Worm (Caenorhabditis elegans) whole organism, young adult: ENCODE data around the gene K02C4.3.
A peak's percentile ranks its signal among the peaks of the same experiment; 100 is the strongest.

Source experiments
- B0019.2 ChIP-seq: fragments of 200-800 bp; sonication (Bioruptor generic); conservative IDR thresholded peaks from 2 replicates; pipeline ENCODE4 v1.3.6; 2022; ENCODE audit warnings: missing genetic modification reagents, missing genetic modification characterization, missing compliant biosample characterization
- B0035.1 ChIP-seq: sonication (generic microtip); optimal IDR thresholded peaks from 2 replicates; lab custom pipeline; 2016; ENCODE audit warnings: missing genetic modification characterization, mild to moderate bottlenecking, missing compliant biosample characterization, missing genotype, missing genetic modification reagents
- C06A6.2 ChIP-seq: fragments of 200-800 bp; sonication (Bioruptor generic); conservative IDR thresholded peaks from 2 replicates; pipeline ENCODE4 v1.3.6; 2022; ENCODE audit warnings: missing genetic modification characterization, missing compliant biosample characterization
- C17E4.6 ChIP-seq: fragments of 200-800 bp; sonication (Bioruptor generic); IDR thresholded peaks from 2 replicates; pipeline ENCODE4 v1.3.6; 2022; ENCODE audit warnings: missing genetic modification reagents, missing genetic modification characterization, missing compliant biosample characterization
- F39B2.1 ChIP-seq: fragments of 200-800 bp; sonication (Bioruptor generic); IDR thresholded peaks from 2 replicates; pipeline ENCODE4 v1.3.6; 2022; ENCODE audit warnings: missing genetic modification reagents, missing genetic modification characterization, missing compliant biosample characterization
- F52B5.7 ChIP-seq: sonication (generic microtip); optimal IDR thresholded peaks from 2 replicates; lab custom pipeline; 2016; ENCODE audit warnings: mild to moderate bottlenecking, missing genetic modification characterization, missing compliant biosample characterization
- F57C9.4 ChIP-seq: sonication (generic microtip); optimal IDR thresholded peaks from 2 replicates; lab custom pipeline; 2017; ENCODE audit warnings: mild to moderate bottlenecking, missing genetic modification characterization, missing compliant biosample characterization
- K11D2.4 ChIP-seq: fragments of 200-800 bp; sonication (Bioruptor generic); IDR thresholded peaks from 2 replicates; pipeline ENCODE4 v1.3.6; 2022; ENCODE audit warnings: missing genetic modification reagents, missing genetic modification characterization, missing compliant biosample characterization
- Y53G8AR.9 ChIP-seq: fragments of 200-800 bp; sonication (Bioruptor generic); conservative IDR thresholded peaks from 2 replicates; pipeline ENCODE4 v1.3.6; 2022; ENCODE audit warnings: missing genetic modification reagents, missing genetic modification characterization, missing compliant biosample characterization
- Y56A3A.18 ChIP-seq: fragments of 200-800 bp; sonication (Bioruptor generic); IDR thresholded peaks from 2 replicates; pipeline ENCODE4 v1.3.6; 2022; ENCODE audit warnings: missing genetic modification reagents, missing genetic modification characterization, missing compliant biosample characterization
- ZK185.1 ChIP-seq: sonication (generic microtip); optimal IDR thresholded peaks from 2 replicates; lab custom pipeline; 2016; ENCODE audit warnings: mild to moderate bottlenecking, missing genetic modification characterization, missing compliant biosample characterization; ENCODE audit not compliant: poor library complexity, severe bottlenecking
- aptf-2 ChIP-seq: fragments of 200-800 bp; sonication (Bioruptor generic); conservative IDR thresholded peaks from 2 replicates; pipeline ENCODE4 v1.3.6; 2022; ENCODE audit warnings: missing genetic modification reagents, missing genetic modification characterization, missing compliant biosample characterization
- aptf-3 ChIP-seq: fragments of 200-800 bp; sonication (Bioruptor generic); IDR thresholded peaks from 2 replicates; pipeline ENCODE4 v1.3.6; 2022; ENCODE audit warnings: missing genetic modification characterization, missing compliant biosample characterization
- attf-5 ChIP-seq: fragments of 200-800 bp; sonication (Bioruptor generic); optimal IDR thresholded peaks from 2 replicates; lab custom pipeline; 2018; ENCODE audit warnings: mild to moderate bottlenecking, missing genetic modification characterization, missing compliant biosample characterization
- cebp-2 ChIP-seq: fragments of 200-800 bp; sonication (Bioruptor generic); IDR thresholded peaks from 2 replicates; pipeline ENCODE4 v1.3.6; 2022; ENCODE audit warnings: missing genetic modification characterization, missing compliant biosample characterization
- ceh-58 ChIP-seq: fragments of 200-800 bp; sonication (Bioruptor generic); IDR thresholded peaks from 2 replicates; pipeline ENCODE4 v1.3.6; 2022; ENCODE audit warnings: missing genetic modification characterization, missing compliant biosample characterization
- ceh-91 ChIP-seq: fragments of 200-800 bp; sonication (Bioruptor generic); IDR thresholded peaks from 2 replicates; pipeline ENCODE4 v1.3.6; 2022; ENCODE audit warnings: missing genetic modification reagents, missing genetic modification characterization, missing compliant biosample characterization
- dox-1 ChIP-seq: fragments of 200-800 bp; sonication (Bioruptor generic); IDR thresholded peaks from 2 replicates; pipeline ENCODE4 v1.3.6; 2022; ENCODE audit warnings: missing genetic modification reagents, missing genetic modification characterization, missing compliant biosample characterization
- dpl-1 ChIP-seq: fragments of 150-350 bp; optimal IDR thresholded peaks from 2 replicates; lab custom pipeline; 2014; ENCODE audit warnings: missing biosample characterization, missing genetic modification reagents, missing genetic modification characterization
- efl-1 ChIP-seq: fragments of 150-350 bp; optimal IDR thresholded peaks from 2 replicates; lab custom pipeline; 2014; ENCODE audit warnings: missing biosample characterization, missing genetic modification reagents, missing genetic modification characterization
- hmg-1.2 ChIP-seq: fragments of 200-800 bp; sonication (Bioruptor generic); IDR thresholded peaks from 2 replicates; pipeline ENCODE4 v1.3.6; 2022; ENCODE audit warnings: missing genetic modification reagents, missing genetic modification characterization, missing compliant biosample characterization
- let-607 ChIP-seq, 2 experiments: fragments of 200-800 bp in 1 of 2; sonication (Bioruptor generic) in 1 of 2; sonication (generic microtip) in 1 of 2; optimal IDR thresholded peaks; 2 replicates each; lab custom pipeline; 2016 to 2018; ENCODE audit warnings: mild to moderate bottlenecking in 2 of 2, missing compliant biosample characterization in 2 of 2, missing genetic modification characterization in 2 of 2, moderate library complexity in 2 of 2, missing genotype in 1 of 2
- lin-26 ChIP-seq: fragments of 200-800 bp; sonication (Bioruptor generic); IDR thresholded peaks from 2 replicates; pipeline ENCODE4 v1.3.6; 2022; ENCODE audit warnings: missing genetic modification reagents, missing genetic modification characterization, missing compliant biosample characterization
- lsl-1 ChIP-seq: fragments of 200-800 bp; sonication (Bioruptor generic); optimal IDR thresholded peaks from 2 replicates; lab custom pipeline; 2018; ENCODE audit warnings: mild to moderate bottlenecking, missing genetic modification characterization, moderate library complexity, missing compliant biosample characterization
- mcd-1 ChIP-seq: fragments of 200-800 bp; sonication (Bioruptor generic); IDR thresholded peaks from 2 replicates; pipeline ENCODE4 v1.3.6; 2022; ENCODE audit warnings: missing genetic modification reagents, missing genetic modification characterization, missing compliant biosample characterization
- mel-28 ChIP-seq: sonication (generic microtip); optimal IDR thresholded peaks from 2 replicates; lab custom pipeline; 2016; ENCODE audit warnings: borderline replicate concordance, mild to moderate bottlenecking, missing genetic modification characterization, missing compliant biosample characterization
- mes-4 ChIP-seq: sonication (generic microtip); optimal IDR thresholded peaks from 2 replicates; lab custom pipeline; 2016; ENCODE audit warnings: missing genotype, missing genetic modification characterization, missing compliant biosample characterization
- nhr-120 ChIP-seq: fragments of 200-800 bp; sonication (Bioruptor generic); IDR thresholded peaks from 2 replicates; pipeline ENCODE4 v1.3.6; 2022; ENCODE audit warnings: missing genetic modification characterization, missing compliant biosample characterization
- nhr-27 ChIP-seq: fragments of 200-800 bp; sonication (Bioruptor generic); optimal IDR thresholded peaks from 2 replicates; lab custom pipeline; 2018; ENCODE audit warnings: mild to moderate bottlenecking, missing genetic modification characterization, moderate library complexity, missing compliant biosample characterization
- nhr-80 ChIP-seq: sonication (generic microtip); optimal IDR thresholded peaks from 2 replicates; lab custom pipeline; 2016; ENCODE audit warnings: missing genetic modification characterization, missing compliant biosample characterization
- pbrm-1 ChIP-seq: fragments of 200-800 bp; sonication (Bioruptor generic); IDR thresholded peaks from 2 replicates; pipeline ENCODE4 v1.3.6; 2022; ENCODE audit warnings: missing genetic modification reagents, missing genetic modification characterization, missing compliant biosample characterization
- repo-1 ChIP-seq: sonication (generic microtip); optimal IDR thresholded peaks from 2 replicates; lab custom pipeline; 2017; ENCODE audit warnings: mild to moderate bottlenecking, missing genetic modification characterization, missing compliant biosample characterization
- rpc-1 ChIP-seq, 2 experiments: fragments of 150-350 bp in 1 of 2; sonication (generic microtip) in 1 of 2; optimal IDR thresholded peaks; 2 replicates each; lab custom pipeline; 2014 to 2018; ENCODE audit warnings: missing biosample characterization in 1 of 2, missing genetic modification characterization in 1 of 2, missing genetic modification reagents in 1 of 2, missing genotype in 1 of 2
- sptf-2 ChIP-seq: fragments of 200-800 bp; sonication (Bioruptor generic); optimal IDR thresholded peaks from 2 replicates; lab custom pipeline; 2018; ENCODE audit warnings: mild to moderate bottlenecking, missing genetic modification characterization, missing compliant biosample characterization
- tbp1 ChIP-seq: fragments of 200-800 bp; sonication (Bioruptor generic); optimal IDR thresholded peaks from 2 replicates; lab custom pipeline; 2018; ENCODE audit warnings: mild to moderate bottlenecking, missing genetic modification characterization, missing compliant biosample characterization
- tlf-1 ChIP-seq: fragments of 200-800 bp; sonication (Bioruptor generic); optimal IDR thresholded peaks from 2 replicates; lab custom pipeline; 2018; ENCODE audit warnings: mild to moderate bottlenecking, missing genetic modification characterization, missing compliant biosample characterization
- unc-62 ChIP-seq: fragments of 150-350 bp; optimal IDR thresholded peaks from 2 replicates; lab custom pipeline; 2014; ENCODE audit warnings: missing biosample characterization, missing genetic modification reagents, missing genetic modification characterization
- zfh-2 ChIP-seq: fragments of 200-800 bp; sonication (Bioruptor generic); conservative IDR thresholded peaks from 2 replicates; pipeline ENCODE4 v1.3.6; 2022; ENCODE audit warnings: missing genetic modification reagents, missing genetic modification characterization, missing compliant biosample characterization
- ztf-3 ChIP-seq: fragments of 200-800 bp; sonication (Bioruptor generic); optimal IDR thresholded peaks from 2 replicates; lab custom pipeline; 2018; ENCODE audit warnings: mild to moderate bottlenecking, missing genetic modification characterization, missing compliant biosample characterization

The K02C4.3 gene

DNA sequence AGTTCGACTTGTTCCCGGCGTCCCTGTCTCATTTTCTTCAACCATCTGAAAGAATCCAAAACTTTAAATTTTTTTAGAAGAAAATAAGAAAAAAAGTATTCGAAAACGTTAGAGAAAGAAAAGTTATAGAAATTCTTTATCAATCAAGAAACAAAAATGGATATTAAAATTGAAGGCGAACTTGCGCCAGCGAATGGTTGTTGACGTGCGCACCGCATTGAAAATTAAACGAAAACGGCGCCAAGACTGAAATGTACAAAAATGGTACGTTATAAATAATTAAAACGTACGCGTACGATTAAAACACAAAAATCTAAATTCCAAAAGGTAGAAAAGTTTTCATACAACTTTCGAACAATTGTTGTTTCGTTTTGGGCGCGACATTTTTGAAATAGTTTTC lies at the start of gene K02C4.3 (continued):
- TF ChIP-seq unc-62 (GFP tag; lab: Kevin White, UChicago): no peak
- no peak for TF ChIP-seq Y56A3A.18 (GFP tag; lab: Robert Waterston, UW)
- peak; percentile 75 for TF ChIP-seq mcd-1 (GFP tag; lab: Robert Waterston, UW)
- no peak for TF ChIP-seq C17E4.6 (GFP tag; lab: Robert Waterston, UW)
- TF ChIP-seq attf-5 (GFP tag; lab: Kevin White, UChicago): peak; percentile 27
- TF ChIP-seq Y53G8AR.9 (GFP tag; lab: Robert Waterston, UW): no peak
- peak; percentile 32; the same call in 1 of the 2 replicates for TF ChIP-seq dox-1 (GFP tag; lab: Robert Waterston, UW)
- no peak for TF ChIP-seq aptf-3 (GFP tag; lab: Robert Waterston, UW)
- no peak for TF ChIP-seq ztf-3 (GFP tag; lab: Kevin White, UChicago)
- no peak for TF ChIP-seq zfh-2 (GFP tag; lab: Robert Waterston, UW)
- TF ChIP-seq nhr-27 (tag; lab: Kevin White, UChicago): no peak
- TF ChIP-seq nhr-120 (GFP tag; lab: Robert Waterston, UW): no peak
- no peak for TF ChIP-seq pbrm-1
- TF ChIP-seq ceh-91: 0 out of 2 replicates have a peak, but pooled peaks have one; percentile 16
- TF ChIP-seq lin-26 (GFP tag; lab: Robert Waterston, UW): no peak
- no peak for TF ChIP-seq sptf-2 (GFP tag; lab: Kevin White, UChicago)
- no peak for TF ChIP-seq ceh-58
- TF ChIP-seq ZK185.1: peak; percentile 37
- TF ChIP-seq dpl-1 (GFP tag; lab: Kevin White, UChicago): peak; percentile 68
- peak; percentile 56 for TF ChIP-seq lsl-1 (GFP tag; lab: Kevin White, UChicago)
- TF ChIP-seq B0019.2 (GFP tag; lab: Robert Waterston, UW): no peak
- TF ChIP-seq cebp-2 (GFP tag; lab: Robert Waterston, UW): no peak
- TF ChIP-seq hmg-1.2 (GFP tag; lab: Robert Waterston, UW): 0 out of 2 replicates have a peak, but pooled peaks have one; percentile 13
- no peak for TF ChIP-seq tbp1 (GFP tag; lab: Kevin White, UChicago)
- no peak for TF ChIP-seq aptf-2 (GFP tag; lab: Robert Waterston, UW)
- no peak for TF ChIP-seq rpc-1 (optimal IDR thresholded peaks at IDR 0.05; lab: Kevin White, UChicago)
- no peak for TF ChIP-seq rpc-1 (tag; optimal IDR thresholded peaks at IDR 0.05; lab: Kevin White, UChicago)
- TF ChIP-seq mel-28: no peak
- TF ChIP-seq nhr-80: peak; percentile 9
- no peak for TF ChIP-seq mes-4 (tag; lab: Kevin White, UChicago)
- no peak for TF ChIP-seq tlf-1 (GFP tag; lab: Kevin White, UChicago)
- TF ChIP-seq efl-1 (GFP tag; lab: Kevin White, UChicago): peak; percentile 69
- no peak for TF ChIP-seq B0035.1 (tag; lab: Kevin White, UChicago)
- TF ChIP-seq C06A6.2: no peak
- TF ChIP-seq F52B5.7 (tag; lab: Kevin White, UChicago): no peak
- no peak for TF ChIP-seq F57C9.4 (tag; lab: Kevin White, UChicago)
- TF ChIP-seq K11D2.4 (GFP tag; lab: Robert Waterston, UW): no peak
- no peak for TF ChIP-seq let-607 (tag; optimal IDR thresholded peaks at IDR 0.05; lab: Kevin White, UChicago)
- TF ChIP-seq F39B2.1 (GFP tag; lab: Robert Waterston, UW): 0 out of 2 replicates have a peak, but pooled peaks have one; percentile 25

DNA sequence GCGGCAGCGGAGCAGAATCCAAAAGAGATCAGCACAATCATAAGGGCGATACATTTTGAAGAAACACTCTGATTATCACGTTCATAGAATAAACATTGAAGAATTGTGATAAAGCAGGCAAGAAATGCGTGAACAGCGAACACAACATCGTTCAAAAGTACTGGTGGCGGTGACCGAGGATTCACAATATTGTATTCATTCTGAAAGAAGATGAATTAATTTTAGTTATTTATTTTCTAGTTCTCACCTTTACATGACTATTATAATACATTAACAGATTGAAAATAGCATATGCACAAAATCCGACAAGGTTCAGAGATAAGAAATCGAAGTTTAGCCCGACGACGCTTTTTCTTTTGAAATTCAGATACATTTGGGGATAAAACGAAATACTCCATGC lies 49.3 kb upstream of the K02C4.3 start:
- TF ChIP-seq efl-1 (GFP tag; lab: Kevin White, UChicago) (no peak), repo-1 (tag; lab: Kevin White, UChicago) (peak; percentile 16)
- TF ChIP-seq, all 124 proteins: peak for 1
